Fruit fly (Drosophila melanogaster): Measurements from ENCODE around the gene Phae1.
A peak's percentile ranks its signal among the peaks of the same experiment; 100 is the strongest.

- TF ChIP-seq pad (GFP tag; optimal IDR thresholded peaks at IDR 0.05) (no peak), Mnt (GFP tag; optimal IDR thresholded peaks at IDR 0.05) (peak; percentile 33), CG11617 (GFP tag; optimal IDR thresholded peaks at IDR 0.05) (no peak), Hr96 (GFP tag; optimal IDR thresholded peaks at IDR 0.05) (no peak), CG7045 (GFP tag; optimal IDR thresholded peaks at IDR 0.05) (no peak), Clk (GFP tag; optimal IDR thresholded peaks at IDR 0.05) (no peak), ovo (GFP tag; optimal IDR thresholded peaks at IDR 0.05) (no peak), CG1620 (GFP tag; optimal IDR thresholded peaks at IDR 0.05) (no peak), toe (GFP tag; optimal IDR thresholded peaks at IDR 0.05) (no peak), cic (GFP tag; optimal IDR thresholded peaks at IDR 0.05) (no peak), CG12768 (GFP tag; optimal IDR thresholded peaks at IDR 0.05) (no peak), CG7101 (tag; optimal IDR thresholded peaks at IDR 0.05) (no peak), CG5204 (GFP tag; optimal IDR thresholded peaks at IDR 0.05) (no peak), CG33017 (tag; optimal IDR thresholded peaks at IDR 0.05) (no peak)
Measured at dm6 chr2L:12093652-12094051, 15.6 kb upstream of the Phae1 start.
